Fruit fly (Drosophila melanogaster): ENCODE measurements around the gene MFS3.

DNA sequence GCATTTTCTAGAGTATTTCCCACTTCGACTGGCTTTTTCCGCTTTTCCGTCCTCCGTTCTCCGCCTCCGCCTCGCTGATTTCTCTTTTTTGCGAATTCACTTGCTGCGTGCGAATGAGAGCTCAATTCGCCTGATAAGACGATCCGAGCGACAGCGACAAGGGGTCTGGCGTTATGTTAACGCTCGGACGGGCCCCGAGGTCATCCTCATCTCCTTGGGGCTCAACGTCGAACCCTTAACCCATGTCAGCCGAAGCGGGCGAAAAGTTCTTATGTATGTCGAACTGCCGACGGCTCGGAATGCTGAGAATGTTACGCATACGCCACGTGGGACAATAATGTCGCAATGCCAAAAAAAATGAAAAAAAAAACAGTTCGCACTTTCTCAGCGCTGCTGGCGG is 47.6 kb upstream of the MFS3 start:
- TF ChIP-seq gl (tag; optimal IDR thresholded peaks at IDR 0.05) (no peak), rn (GFP tag; IDR thresholded peaks at IDR 0.05) (no peak), CG34367 (tag; optimal IDR thresholded peaks at IDR 0.05) (no peak), fd96Ca (GFP tag; IDR thresholded peaks at IDR 0.05) (no peak), CG13204 (GFP tag; optimal IDR thresholded peaks at IDR 0.05) (no peak), Pif1B (GFP tag; optimal IDR thresholded peaks at IDR 0.05) (no peak), CG15710 (tag; optimal IDR thresholded peaks at IDR 0.05) (no peak)

Measured in whole organism, pupa.